Fruit fly (Drosophila melanogaster) whole organism, embryonic: ENCODE results near the gene CG13384.

Experiments used
- CG12104 ChIP-seq: fragments of 200-800 bp; sonication (Bioruptor generic); optimal IDR thresholded peaks from 3 replicates; lab custom pipeline; 2016; ENCODE audit warnings: missing biosample characterization, missing genetic modification characterization
- CG12659 ChIP-seq: fragments of 200-800 bp; sonication (Bioruptor generic); optimal IDR thresholded peaks from 3 replicates; lab custom pipeline; 2017; ENCODE audit warnings: mild to moderate bottlenecking, missing biosample characterization, missing genetic modification reagents, missing genetic modification characterization
- CG13287 ChIP-seq: fragments of 200-800 bp; sonication (Bioruptor generic); IDR thresholded peaks from 2 replicates; pipeline ENCODE4 v1.3.6; 2022; ENCODE audit warnings: missing biosample characterization, missing genetic modification characterization; ENCODE audit not compliant: partially characterized antibody
- CG13296 ChIP-seq: fragments of 200-800 bp; sonication (Bioruptor generic); optimal IDR thresholded peaks from 3 replicates; lab custom pipeline; 2018; ENCODE audit warnings: missing biosample characterization, mild to moderate bottlenecking, missing genetic modification characterization
- CG17186 ChIP-seq: fragments of 200-800 bp; sonication (Bioruptor generic); optimal IDR thresholded peaks from 3 replicates; lab custom pipeline; 2017; ENCODE audit warnings: missing biosample characterization, missing genetic modification reagents, missing genetic modification characterization
- CG17385 ChIP-seq: fragments of 200-800 bp; sonication (Bioruptor generic); optimal IDR thresholded peaks from 3 replicates; lab custom pipeline; 2018; ENCODE audit warnings: missing biosample characterization, mild to moderate bottlenecking, missing genetic modification characterization
- CG1792 ChIP-seq: fragments of 200-800 bp; sonication (Bioruptor generic); optimal IDR thresholded peaks from 2 replicates; lab custom pipeline; 2016; ENCODE audit warnings: missing biosample characterization, missing genetic modification characterization
- CG18764 ChIP-seq: fragments of 200-800 bp; sonication (Bioruptor generic); optimal IDR thresholded peaks from 3 replicates; lab custom pipeline; 2016; ENCODE audit warnings: missing biosample characterization, missing genetic modification characterization
- CG2678 ChIP-seq: fragments of 200-800 bp; sonication (Bioruptor generic); optimal IDR thresholded peaks from 3 replicates; lab custom pipeline; 2019; ENCODE audit warnings: missing biosample characterization, mild to moderate bottlenecking, missing genetic modification characterization, moderate library complexity
- CG2712 ChIP-seq: fragments of 200-800 bp; optimal IDR thresholded peaks from 3 replicates; lab custom pipeline; 2019; ENCODE audit warnings: missing biosample characterization, mild to moderate bottlenecking, missing genetic modification characterization, moderate library complexity
- CG2889 ChIP-seq: fragments of 200-800 bp; sonication (Bioruptor generic); IDR thresholded peaks from 3 replicates; pipeline ENCODE4 v1.3.6; 2022; ENCODE audit warnings: missing biosample characterization, missing genetic modification characterization
- CG32767 ChIP-seq: fragments of 200-800 bp; sonication (Bioruptor generic); IDR thresholded peaks from 2 replicates; pipeline ENCODE4 v1.3.6; 2022; ENCODE audit warnings: missing biosample characterization, missing genetic modification characterization
- CG3847 ChIP-seq: fragments of 200-800 bp; sonication (Bioruptor generic); IDR thresholded peaks from 2 replicates; pipeline ENCODE4 v1.3.6; 2022; ENCODE audit warnings: missing biosample characterization, missing genetic modification characterization
- CG3995 ChIP-seq: fragments of 200-800 bp; sonication (Bioruptor generic); optimal IDR thresholded peaks from 3 replicates; lab custom pipeline; 2016; ENCODE audit warnings: missing biosample characterization, missing genetic modification characterization
- CG4820 ChIP-seq: fragments of 200-800 bp; sonication (Bioruptor generic); optimal IDR thresholded peaks from 3 replicates; lab custom pipeline; 2016; ENCODE audit warnings: missing biosample characterization, missing genetic modification characterization
- CG9727 ChIP-seq: fragments of 200-800 bp; sonication (Bioruptor generic); optimal IDR thresholded peaks from 3 replicates; lab custom pipeline; 2017; ENCODE audit warnings: missing biosample characterization, mild to moderate bottlenecking, missing genetic modification characterization
- Chrac-16 ChIP-seq: fragments of 200-800 bp; sonication (Bioruptor generic); optimal IDR thresholded peaks from 3 replicates; lab custom pipeline; 2016; ENCODE audit warnings: missing biosample characterization, missing genetic modification characterization
- Dref ChIP-seq: fragments of 200-800 bp; sonication (Bioruptor generic); IDR thresholded peaks from 2 replicates; pipeline ENCODE4 v1.3.6; 2022; ENCODE audit warnings: missing biosample characterization, missing genetic modification characterization
- E2f1 ChIP-seq: fragments of 200-800 bp; sonication (Bioruptor generic); IDR thresholded peaks from 2 replicates; pipeline ENCODE4 v1.3.6; 2022; ENCODE audit warnings: missing biosample characterization, missing genetic modification characterization
- Gug ChIP-seq: fragments of 200-800 bp; sonication (Bioruptor generic); IDR thresholded peaks from 4 replicates; pipeline ENCODE4 v1.3.6; 2022; ENCODE audit warnings: missing biosample characterization, missing genetic modification characterization
- Mrtf ChIP-seq: fragments of 200-800 bp; sonication (Bioruptor generic); IDR thresholded peaks from 3 replicates; pipeline ENCODE4 v1.3.6; 2022; ENCODE audit warnings: missing biosample characterization, missing genetic modification characterization
- NK7.1 ChIP-seq: fragments of 200-800 bp; sonication (Bioruptor generic); optimal IDR thresholded peaks from 3 replicates; lab custom pipeline; 2016; ENCODE audit warnings: missing biosample characterization, missing genetic modification characterization
- Pdp1 ChIP-seq, 2 experiments: fragments of 200-800 bp; sonication (Bioruptor generic); optimal IDR thresholded peaks; 3 replicates each; lab custom pipeline; 2016; ENCODE audit warnings: missing biosample characterization in 2 of 2, missing genetic modification characterization in 2 of 2, mild to moderate bottlenecking in 1 of 2, moderate library complexity in 1 of 2
- Poxn ChIP-seq: fragments of 200-800 bp; sonication (Bioruptor generic); IDR thresholded peaks from 2 replicates; pipeline ENCODE4 v1.3.6; 2022; ENCODE audit warnings: missing biosample characterization, missing genetic modification characterization
- Spps ChIP-seq: fragments of 200-800 bp; sonication (Bioruptor generic); optimal IDR thresholded peaks from 2 replicates; lab custom pipeline; 2018; ENCODE audit warnings: missing biosample characterization, mild to moderate bottlenecking, missing genetic modification characterization
- Usf ChIP-seq: fragments of 200-800 bp; sonication (Bioruptor generic); optimal IDR thresholded peaks from 2 replicates; lab custom pipeline; 2017; ENCODE audit warnings: missing genotype, missing biosample characterization, missing genetic modification characterization
- abd-A ChIP-seq: fragments of 200-800 bp; sonication (Bioruptor generic); optimal IDR thresholded peaks from 3 replicates; lab custom pipeline; 2019; ENCODE audit warnings: missing biosample characterization, mild to moderate bottlenecking, missing genetic modification characterization, moderate library complexity
- ara ChIP-seq: fragments of 200-800 bp; sonication (Bioruptor generic); IDR thresholded peaks from 2 replicates; pipeline ENCODE4 v1.3.6; 2022; ENCODE audit warnings: missing biosample characterization, missing genetic modification characterization
- ato ChIP-seq: fragments of 200-800 bp; sonication (Bioruptor generic); IDR thresholded peaks from 2 replicates; pipeline ENCODE4 v1.3.6; 2022; ENCODE audit warnings: missing biosample characterization, missing genetic modification characterization; ENCODE audit not compliant: partially characterized antibody
- bbx ChIP-seq: fragments of 200-800 bp; sonication (Bioruptor generic); IDR thresholded peaks from 2 replicates; pipeline ENCODE4 v1.3.6; 2022; ENCODE audit warnings: missing biosample characterization, missing genetic modification characterization; ENCODE audit not compliant: partially characterized antibody
- chif ChIP-seq, 2 experiments: fragments of 200-800 bp; sonication (Bioruptor generic); optimal IDR thresholded peaks; 3 replicates each; lab custom pipeline; 2016; ENCODE audit warnings: missing biosample characterization in 2 of 2, missing genetic modification characterization in 2 of 2
- crp ChIP-seq, 2 experiments: fragments of 200-800 bp; sonication (Bioruptor generic); optimal IDR thresholded peaks; 2 replicates in 1 of 2; 3 replicates in 1 of 2; lab custom pipeline; 2017; ENCODE audit warnings: missing biosample characterization in 2 of 2, missing genetic modification characterization in 2 of 2, mild to moderate bottlenecking in 1 of 2, moderate library complexity in 1 of 2
- exex ChIP-seq: fragments of 200-800 bp; sonication (Bioruptor generic); optimal IDR thresholded peaks from 4 replicates; lab custom pipeline; 2018; ENCODE audit warnings: missing biosample characterization, mild to moderate bottlenecking, missing genetic modification characterization, moderate library complexity
- her ChIP-seq: fragments of 200-800 bp; sonication (Bioruptor generic); optimal IDR thresholded peaks from 2 replicates; lab custom pipeline; 2016; ENCODE audit warnings: missing biosample characterization, missing genetic modification characterization
- lov ChIP-seq, 2 experiments: fragments of 200-800 bp in 1 of 2; fragments of >200 bp in 1 of 2; sonication (Bioruptor generic) in 1 of 2; IDR thresholded peaks in 1 of 2; optimal IDR thresholded peaks in 1 of 2; 2 replicates in 1 of 2; 3 replicates in 1 of 2; pipeline versions ENCODE4 v1.3.6 to Lab custom; 2017 to 2022; ENCODE audit warnings: missing biosample characterization in 1 of 2, missing genetic modification characterization in 1 of 2
- luna ChIP-seq: fragments of 200-800 bp; sonication (Bioruptor generic); optimal IDR thresholded peaks from 2 replicates; lab custom pipeline; 2016; ENCODE audit warnings: missing biosample characterization, missing genetic modification characterization
- onecut ChIP-seq: fragments of 200-800 bp; sonication (Bioruptor generic); IDR thresholded peaks from 2 replicates; pipeline ENCODE4 v1.3.6; 2022; ENCODE audit warnings: missing biosample characterization, missing genetic modification characterization
- org-1 ChIP-seq: fragments of 200-800 bp; sonication (Bioruptor generic); optimal IDR thresholded peaks from 2 replicates; lab custom pipeline; 2017; ENCODE audit warnings: missing biosample characterization, missing genetic modification characterization
- p53 ChIP-seq: fragments of 200-800 bp; sonication (Bioruptor generic); optimal IDR thresholded peaks from 2 replicates; lab custom pipeline; 2016; ENCODE audit warnings: missing biosample characterization, missing genetic modification characterization
- pzg ChIP-seq: fragments of 200-800 bp; sonication (Bioruptor generic); optimal IDR thresholded peaks from 3 replicates; lab custom pipeline; 2018; ENCODE audit warnings: missing biosample characterization, mild to moderate bottlenecking, missing genetic modification characterization, moderate library complexity
- sc ChIP-seq, 3 experiments: fragments of >200 bp in 2 of 3; fragments of 200-800 bp in 1 of 3; sonication (Bioruptor generic) in 1 of 3; optimal IDR thresholded peaks; 2 replicates in 2 of 3; 3 replicates in 1 of 3; lab custom pipeline; 2017; ENCODE audit warnings: mild to moderate bottlenecking in 1 of 3, missing biosample characterization in 1 of 3, missing genetic modification characterization in 1 of 3, missing genetic modification reagents in 1 of 3
- seq ChIP-seq: fragments of 200-800 bp; sonication (Bioruptor generic); IDR thresholded peaks from 2 replicates; pipeline ENCODE4 v1.3.6; 2022; ENCODE audit warnings: missing biosample characterization, missing genetic modification characterization
- shn ChIP-seq: fragments of 200-800 bp; sonication (Bioruptor generic); optimal IDR thresholded peaks from 3 replicates; lab custom pipeline; 2016; ENCODE audit warnings: missing biosample characterization, missing genetic modification characterization
- sr ChIP-seq: fragments of 200-800 bp; sonication (Bioruptor generic); IDR thresholded peaks from 3 replicates; pipeline ENCODE4 v1.3.6; 2022; ENCODE audit warnings: missing biosample characterization, missing genetic modification characterization
- ssp ChIP-seq: fragments of 200-800 bp; sonication (Bioruptor generic); IDR thresholded peaks from 2 replicates; pipeline ENCODE4 v1.3.6; 2022; ENCODE audit warnings: missing biosample characterization, missing genetic modification characterization
- vnd ChIP-seq: fragments of 200-800 bp; sonication (Bioruptor generic); IDR thresholded peaks from 3 replicates; pipeline ENCODE4 v1.3.6; 2022; ENCODE audit warnings: missing biosample characterization, missing genetic modification characterization; ENCODE audit not compliant: partially characterized antibody
- wdn ChIP-seq: fragments of 200-800 bp; sonication (Bioruptor generic); IDR thresholded peaks from 2 replicates; pipeline ENCODE4 v1.3.6; 2022; ENCODE audit warnings: missing biosample characterization, missing genetic modification characterization
- wek ChIP-seq: fragments of 200-800 bp; sonication (Bioruptor generic); optimal IDR thresholded peaks from 3 replicates; lab custom pipeline; 2018; ENCODE audit warnings: missing biosample characterization, mild to moderate bottlenecking, missing genetic modification characterization, moderate library complexity
- zen2 ChIP-seq: fragments of 200-800 bp; sonication (Bioruptor generic); IDR thresholded peaks from 3 replicates; pipeline ENCODE4 v1.3.6; 2022; ENCODE audit warnings: missing biosample characterization, missing genetic modification characterization; ENCODE audit not compliant: partially characterized antibody

CG13384 gene

dm6 chr2L:8376717-8377116, 7.5 kb upstream of the CG13384 start, which contains the start of the genes CG13390 and CG17294 (continued):
- TF ChIP-seq her (GFP tag; lab: Kevin White, UChicago): peak; percentile 82
- peak; percentile 23 for TF ChIP-seq p53 (GFP tag; lab: Kevin White, UChicago)
- TF ChIP-seq abd-A: peak; percentile 98
- peak; percentile 100 for TF ChIP-seq CG2712
- peak; percentile 98 for TF ChIP-seq sr
- TF ChIP-seq CG4820: peak; percentile 98
- peak; percentile 77 for TF ChIP-seq CG1792 (GFP tag; lab: Kevin White, UChicago)
- peak; percentile 63 for TF ChIP-seq vnd (GFP tag; lab: Robert Waterston, UW)
- TF ChIP-seq CG18764: peak; percentile 99
- TF ChIP-seq Spps: peak; percentile 99
- peak; percentile 96 to 97 for TF ChIP-seq Pdp1 (GFP tag; optimal IDR thresholded peaks at IDR 0.05; lab: Kevin White, UChicago)
- peak; percentile 65 for TF ChIP-seq Dref
- 0 out of 2 replicates have a peak, but pooled peaks have one; percentile 40 for TF ChIP-seq ato
- TF ChIP-seq Mrtf (GFP tag; lab: Robert Waterston, UW): peak; percentile 99
- peak; percentile 94 for TF ChIP-seq CG17186
- TF ChIP-seq CG2889 (GFP tag; lab: Robert Waterston, UW): peak; percentile 99
- peak; percentile 99 for TF ChIP-seq CG32767 (GFP tag; lab: Robert Waterston, UW)
- TF ChIP-seq luna (GFP tag; lab: Kevin White, UChicago): peak; percentile 86
- TF ChIP-seq ara (GFP tag; lab: Robert Waterston, UW): peak; percentile 99
- TF ChIP-seq Poxn (GFP tag; lab: Robert Waterston, UW): peak; percentile 99
- peak; percentile 99 for TF ChIP-seq Chrac-16 (GFP tag; lab: Kevin White, UChicago)
- TF ChIP-seq zen2 (GFP tag; lab: Robert Waterston, UW): peak; percentile 72; the same call in 2 of the 3 replicates
- TF ChIP-seq Usf (GFP tag; lab: Kevin White, UChicago): peak; percentile 98
- peak; percentile 70 for TF ChIP-seq bbx (GFP tag; lab: Robert Waterston, UW)
- TF ChIP-seq CG12104 (GFP tag; lab: Kevin White, UChicago): peak; percentile 99
- TF ChIP-seq CG9727: peak; percentile 99
- peak; percentile 100 for TF ChIP-seq CG12659
- TF ChIP-seq wdn (GFP tag; lab: Robert Waterston, UW): peak; percentile 100
- peak; percentile 100 for TF ChIP-seq E2f1 (GFP tag; lab: Robert Waterston, UW)
- TF ChIP-seq crp (GFP tag; optimal IDR thresholded peaks at IDR 0.05; lab: Kevin White, UChicago): peak; percentile 52 to 85
- no peak for TF ChIP-seq sc (optimal IDR thresholded peaks at IDR 0.05; lab: Kevin White, UChicago)
- peak; percentile 99 for TF ChIP-seq sc (GFP tag; optimal IDR thresholded peaks at IDR 0.05; lab: Kevin White, UChicago)
- peak; percentile 63 for TF ChIP-seq pzg (GFP tag; lab: Kevin White, UChicago)
- TF ChIP-seq wek (GFP tag; lab: Kevin White, UChicago): peak; percentile 94
- peak; percentile 96 for TF ChIP-seq ssp (GFP tag; lab: Robert Waterston, UW)
- peak; percentile 90 for TF ChIP-seq CG3995 (GFP tag; lab: Kevin White, UChicago)
- peak; percentile 99 for TF ChIP-seq onecut (GFP tag; lab: Robert Waterston, UW)
- TF ChIP-seq shn (GFP tag; lab: Kevin White, UChicago): peak; percentile 77
- TF ChIP-seq org-1 (GFP tag; lab: Kevin White, UChicago): peak; percentile 98
- peak; percentile 99 for TF ChIP-seq seq (GFP tag; lab: Robert Waterston, UW)
- peak; percentile 100 for TF ChIP-seq CG3847 (GFP tag; lab: Robert Waterston, UW)
- peak; percentile 100 for TF ChIP-seq CG2678 (tag; lab: Kevin White, UChicago)
- peak; percentile 99 for TF ChIP-seq CG17385 (GFP tag; lab: Kevin White, UChicago)
- peak; percentile 87 to 95 for TF ChIP-seq chif (GFP tag; optimal IDR thresholded peaks at IDR 0.05; lab: Kevin White, UChicago)
- peak; percentile 91 for TF ChIP-seq CG13287 (GFP tag; lab: Robert Waterston, UW)
- TF ChIP-seq NK7.1 (GFP tag; lab: Kevin White, UChicago): peak; percentile 92
- peak; percentile 98 for TF ChIP-seq exex (tag; lab: Kevin White, UChicago)
- TF ChIP-seq CG13296 (GFP tag; lab: Kevin White, UChicago): peak; percentile 100
- TF ChIP-seq Gug (GFP tag; lab: Robert Waterston, UW): peak; percentile 99
- TF ChIP-seq lov (optimal IDR thresholded peaks at IDR 0.05; lab: Kevin White, UChicago): no peak
- TF ChIP-seq lov (GFP tag; IDR thresholded peaks at IDR 0.05; lab: Robert Waterston, UW): peak; percentile 99
